Fruit fly (Drosophila melanogaster): ENCODE measurements around the gene Ipp.

Gene Ipp

dm6 chr3R:13933966-13934365, 24.6 kb upstream of the Ipp start:
- TF ChIP-seq gcm (GFP tag; optimal IDR thresholded peaks at IDR 0.05), result peak; percentile 10
- TF ChIP-seq ken (GFP tag; IDR thresholded peaks at IDR 0.05), result 0 out of 3 replicates have a peak, but pooled peaks have one; percentile 13
- TF ChIP-seq crol (GFP tag; IDR thresholded peaks at IDR 0.05), result peak; percentile 70
- TF ChIP-seq CG3847 (GFP tag; IDR thresholded peaks at IDR 0.05), result no peak

dm6 chr3R:13934618-13935017, 24.0 kb upstream of the Ipp start:
- TF ChIP-seq al (GFP tag; IDR thresholded peaks at IDR 0.05), result no peak
- no peak for TF ChIP-seq CG8478 (optimal IDR thresholded peaks at IDR 0.05)
- no peak for TF ChIP-seq Dp (GFP tag; optimal IDR thresholded peaks at IDR 0.05)
- TF ChIP-seq mam (GFP tag; optimal IDR thresholded peaks at IDR 0.05), result no peak
- no peak for TF ChIP-seq Camta (GFP tag; optimal IDR thresholded peaks at IDR 0.05)
- no peak for TF ChIP-seq CG1832 (GFP tag; optimal IDR thresholded peaks at IDR 0.05)
- TF ChIP-seq tin (GFP tag; optimal IDR thresholded peaks at IDR 0.05), result no peak
- TF ChIP-seq tna (GFP tag; IDR thresholded peaks at IDR 0.05; ENCODE audit: partially characterized antibody), result no peak
- no peak for TF ChIP-seq hkb (optimal IDR thresholded peaks at IDR 0.05)
- no peak for TF ChIP-seq hkb (GFP tag; IDR thresholded peaks at IDR 0.05)
- no peak for TF ChIP-seq CG1024 (GFP tag; IDR thresholded peaks at IDR 0.05)
- TF ChIP-seq NK7.1 (GFP tag; optimal IDR thresholded peaks at IDR 0.05), result no peak
- no peak for TF ChIP-seq CG17802 (tag; optimal IDR thresholded peaks at IDR 0.05)
- TF ChIP-seq CG31388 (GFP tag; optimal IDR thresholded peaks at IDR 0.05), result no peak
- no peak for TF ChIP-seq CG8924 (tag; optimal IDR thresholded peaks at IDR 0.05)

dm6 chr3R:13936309-13936708, 22.3 kb upstream of the Ipp start:
- TF ChIP-seq cad (GFP tag; optimal IDR thresholded peaks at IDR 0.05) (peak; percentile 24), D (optimal IDR thresholded peaks at IDR 0.05) (peak; percentile 74), D (GFP tag; optimal IDR thresholded peaks at IDR 0.05) (no peak), CG12744 (GFP tag; optimal IDR thresholded peaks at IDR 0.05) (no peak), CG13296 (GFP tag; optimal IDR thresholded peaks at IDR 0.05) (no peak), pho (GFP tag; optimal IDR thresholded peaks at IDR 0.05) (no peak), CG18262 (tag; optimal IDR thresholded peaks at IDR 0.05) (no peak), phol (tag; optimal IDR thresholded peaks at IDR 0.05) (no peak), Rx (GFP tag; IDR thresholded peaks at IDR 0.05) (no peak), tll (GFP tag; optimal IDR thresholded peaks at IDR 0.05) (peak in 1 of 2 experiments; percentile 97), Chrac-16 (GFP tag; optimal IDR thresholded peaks at IDR 0.05) (no peak), CG13424 (tag; optimal IDR thresholded peaks at IDR 0.05) (no peak), Hey (tag; optimal IDR thresholded peaks at IDR 0.05) (no peak), CG7271 (tag; optimal IDR thresholded peaks at IDR 0.05) (no peak), twi (tag; optimal IDR thresholded peaks at IDR 0.05) (peak; percentile 54), CG17568 (GFP tag; optimal IDR thresholded peaks at IDR 0.05) (no peak)

dm6 chr3R:13939353-13940049, 19.1 kb upstream of the Ipp start:
- no peak for TF ChIP-seq Trl (optimal IDR thresholded peaks at IDR 0.05)
- no peak for TF ChIP-seq Trl (GFP tag; optimal IDR thresholded peaks at IDR 0.05)
- TF ChIP-seq Ets65A (GFP tag), result peak; percentile 59
- no peak for TF ChIP-seq cato (GFP tag; optimal IDR thresholded peaks at IDR 0.05; ENCODE audit: borderline replicate concordance)
- TF ChIP-seq salm (tag; optimal IDR thresholded peaks at IDR 0.05), result no peak
- TF ChIP-seq sens (GFP tag), result peak; percentile 3
- TF ChIP-seq Taf1 (GFP tag; IDR thresholded peaks at IDR 0.05), result no peak
- TF ChIP-seq prd (optimal IDR thresholded peaks at IDR 0.05), result no peak
- TF ChIP-seq prd (GFP tag; IDR thresholded peaks at IDR 0.05), result no peak
- TF ChIP-seq CG10462 (GFP tag; optimal IDR thresholded peaks at IDR 0.05), result no peak
- TF ChIP-seq mld (GFP tag; IDR thresholded peaks at IDR 0.05; ENCODE audit: partially characterized antibody), result no peak
- no peak for TF ChIP-seq Neu2 (GFP tag; optimal IDR thresholded peaks at IDR 0.05; ENCODE audit: borderline replicate concordance)
